Worm (Caenorhabditis elegans) whole organism, L2 larva: ENCODE data around the gene cth-2.

Experiments
- R02D3.7 ChIP-seq: fragments of 150-350 bp; optimal IDR thresholded peaks from 2 replicates; lab custom pipeline; 2014; ENCODE audit warnings: missing biosample characterization, missing genetic modification characterization
- aly-2 ChIP-seq: fragments of 150-350 bp; optimal IDR thresholded peaks from 2 replicates; lab custom pipeline; 2014; ENCODE audit warnings: missing biosample characterization, missing genetic modification characterization
- ama-1 ChIP-seq: fragments of 150-350 bp; optimal IDR thresholded peaks from 2 replicates; lab custom pipeline; 2018; ENCODE audit warnings: inconsistent platforms
- elt-1 ChIP-seq: fragments of 150-350 bp; optimal IDR thresholded peaks from 2 replicates; lab custom pipeline; 2014; ENCODE audit warnings: missing biosample characterization, missing genetic modification characterization
- sma-3 ChIP-seq: sonication (generic microtip); optimal IDR thresholded peaks from 2 replicates; lab custom pipeline; 2016; ENCODE audit warnings: missing genetic modification reagents, missing genetic modification characterization, missing compliant biosample characterization
- unc-62 ChIP-seq: fragments of 150-350 bp; optimal IDR thresholded peaks from 2 replicates; lab custom pipeline; 2014; ENCODE audit warnings: missing biosample characterization, missing genetic modification reagents, missing genetic modification characterization

DNA sequence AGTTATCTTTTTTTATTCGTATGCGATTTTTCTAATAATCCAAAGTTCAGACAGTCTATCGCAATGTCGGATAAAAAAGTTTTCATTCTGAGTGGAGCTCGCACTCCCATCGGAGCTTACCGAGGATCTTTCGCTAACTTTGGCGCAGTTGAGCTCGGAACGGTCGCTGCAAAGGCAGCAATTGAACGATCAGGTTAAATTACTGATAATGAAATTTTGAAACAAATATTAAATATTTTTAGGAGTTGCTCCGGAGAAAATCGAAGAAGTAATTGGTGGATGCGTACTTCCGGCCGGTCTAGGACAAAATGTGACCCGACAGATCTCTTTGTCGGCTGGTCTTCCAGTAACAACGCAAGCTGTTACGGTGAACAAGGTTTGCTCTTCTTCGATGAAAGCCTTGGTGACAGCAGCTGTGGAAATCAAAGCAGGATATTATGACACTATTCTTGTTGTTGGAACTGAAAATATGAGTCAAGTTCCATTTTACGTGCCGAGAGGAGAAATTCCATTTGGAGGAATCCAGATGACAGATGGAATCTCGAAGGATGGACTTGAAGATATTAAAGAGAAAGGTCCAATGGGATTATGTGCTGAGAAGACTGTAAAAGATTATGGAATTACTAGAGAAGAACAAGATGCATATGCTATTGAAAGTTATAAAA lies 17.9 kb upstream of the cth-2 start, which contains the start of gene T02G5.7:
- TF ChIP-seq R02D3.7 (tag; lab: Kevin White, UChicago) (no peak), unc-62 (no peak), aly-2 (tag; lab: Kevin White, UChicago) (no peak), sma-3 (no peak), ama-1 (lab: Kevin White, UChicago) (no peak), elt-1 (tag; lab: Kevin White, UChicago) (no peak)
